Worm (Caenorhabditis elegans): ENCODE data around the gene M01H9.3.

DNA sequence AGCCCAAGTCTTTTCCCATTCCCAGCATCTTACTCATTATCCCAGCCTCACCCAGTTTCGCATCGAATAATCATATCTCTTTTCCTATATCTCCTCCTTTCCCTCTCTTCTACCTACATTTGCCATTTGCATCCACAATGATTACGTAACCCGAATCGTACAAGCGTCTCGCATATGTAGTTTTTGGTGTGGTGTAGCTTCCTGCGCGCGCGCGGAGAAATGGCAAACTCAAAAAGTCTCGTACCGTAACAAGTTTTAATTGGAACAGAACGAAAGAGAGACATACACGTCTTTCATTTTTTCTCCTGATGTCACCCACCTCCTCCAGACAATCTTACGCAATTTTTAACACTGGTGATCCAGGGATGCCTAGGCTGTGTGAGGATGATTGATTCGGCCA, 49.2 kb upstream of the M01H9.3 start:
- TF ChIP-seq lin-39 (tag; optimal IDR thresholded peaks at IDR 0.05) (no peak), skn-1 (tag; optimal IDR thresholded peaks at IDR 0.05) (no peak), nhr-237 (tag; optimal IDR thresholded peaks at IDR 0.05) (no peak), mab-5 (tag; optimal IDR thresholded peaks at IDR 0.05) (no peak)

Data from whole organism, L2 larva.